Worm (Caenorhabditis elegans): ENCODE data around the gene nhr-226.

The nhr-226 gene

DNA sequence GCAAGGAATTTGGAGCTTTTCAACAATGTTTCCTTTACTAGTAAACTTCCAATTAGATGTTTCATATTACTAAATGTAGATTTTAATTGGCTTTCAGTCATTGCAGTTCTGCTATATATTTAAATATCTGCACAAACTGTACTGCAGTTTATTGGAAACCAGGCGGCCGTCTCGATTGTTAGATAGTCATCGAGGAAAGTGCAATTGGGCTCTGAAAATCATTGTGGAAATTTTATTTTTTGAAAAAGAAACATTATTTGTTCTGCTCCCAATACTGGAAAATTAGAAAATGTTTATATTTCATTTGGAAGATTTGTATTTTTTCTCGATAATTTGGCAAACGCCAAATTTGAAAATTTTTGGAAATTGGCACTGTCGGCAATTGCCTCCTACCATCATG lies 43.9 kb downstream of the nhr-226 start, which contains the start of gene irld-29:
Gene irld-29, minus strand, starts transcription at position 101 of the 400 bp plus-strand sequence.
- no peak for TF ChIP-seq unc-62 (GFP tag; optimal IDR thresholded peaks at IDR 0.05)

DNA sequence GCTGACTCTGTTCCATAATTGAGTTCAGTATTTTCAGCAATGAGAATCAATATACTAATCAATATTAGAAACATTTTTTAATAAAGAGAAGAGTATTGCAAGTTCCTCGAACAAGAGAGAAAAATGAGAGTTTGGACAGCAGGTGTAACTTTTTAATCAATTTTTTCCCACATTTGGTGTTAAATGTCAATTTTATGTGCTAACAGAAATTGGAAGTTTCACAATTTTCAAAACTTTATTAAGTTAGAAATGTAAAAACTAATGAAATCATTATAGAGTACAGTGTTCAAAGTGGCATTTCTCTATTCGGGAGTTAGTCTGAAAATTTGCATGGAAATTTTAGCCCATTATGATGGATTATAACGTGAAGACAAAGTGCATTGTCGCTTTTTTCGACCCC lies 46.6 kb downstream of the nhr-226 start, which contains the start of gene irld-30:
Gene irld-30, minus strand, starts transcription at position 101 of the 400 bp plus-strand sequence.
- TF ChIP-seq unc-62 (GFP tag; optimal IDR thresholded peaks at IDR 0.05) = no peak

DNA sequence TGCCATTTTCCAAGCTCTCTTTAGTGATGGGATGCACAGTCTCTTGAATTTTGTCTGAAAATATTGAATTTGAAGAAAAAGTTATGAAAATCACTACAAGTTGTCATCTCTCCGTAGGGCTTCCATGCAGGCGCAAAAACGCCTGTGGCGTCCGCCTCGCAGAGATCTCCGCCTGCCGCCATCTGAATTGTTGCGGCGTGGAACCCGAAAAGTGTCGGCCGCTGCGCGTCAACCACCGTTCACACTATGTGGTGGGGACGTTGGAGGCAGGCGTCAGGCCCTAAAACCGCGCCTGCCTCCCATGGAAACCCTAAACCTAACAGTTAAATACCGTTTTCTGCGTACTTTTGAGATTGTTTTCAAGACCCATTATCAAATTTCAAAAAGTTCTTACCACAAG lies 47.4 kb downstream of the nhr-226 start:
- TF ChIP-seq unc-62 (GFP tag; optimal IDR thresholded peaks at IDR 0.05) = no peak

DNA sequence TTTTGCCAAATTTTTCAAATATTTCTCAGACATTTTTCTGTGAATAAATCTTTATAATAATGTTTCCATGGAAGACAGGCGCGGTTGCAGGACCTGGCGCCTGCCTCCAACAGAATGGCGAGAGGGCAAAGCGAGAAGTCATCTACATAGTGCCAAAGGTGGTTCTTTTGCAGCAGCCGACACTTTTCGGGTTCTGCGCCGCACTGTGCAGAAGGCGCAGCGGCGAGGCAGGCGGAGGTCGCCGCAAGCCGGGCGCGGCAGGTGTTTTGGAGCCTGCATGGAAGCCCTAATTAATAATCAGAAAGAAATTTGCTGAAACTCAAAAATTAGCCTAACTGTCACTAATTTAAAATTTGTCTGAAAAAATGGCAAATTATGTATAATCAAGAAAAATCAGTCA lies 48.9 kb downstream of the nhr-226 start:
- no peak for TF ChIP-seq unc-62 (GFP tag; optimal IDR thresholded peaks at IDR 0.05)
